Worm (Caenorhabditis elegans) whole organism, L4 larva: ENCODE data around the gene srx-12.

Experiments
- F10B5.3 ChIP-seq: sonication (generic microtip); optimal IDR thresholded peaks from 2 replicates; lab custom pipeline; 2016; ENCODE audit warnings: mild to moderate bottlenecking, missing genetic modification characterization, missing compliant biosample characterization
- R02D3.7 ChIP-seq: fragments of 150-350 bp; sonication (generic microtip); optimal IDR thresholded peaks from 3 replicates; lab custom pipeline; 2014; ENCODE audit warnings: missing biosample characterization, missing genetic modification characterization
- T20F7.1 ChIP-seq: fragments of 200-800 bp; sonication (Bioruptor generic); optimal IDR thresholded peaks from 2 replicates; lab custom pipeline; 2018; ENCODE audit warnings: mild to moderate bottlenecking, missing genetic modification characterization, missing compliant biosample characterization
- Y105C5A.15 ChIP-seq: fragments of 200-800 bp; sonication (Bioruptor generic); IDR thresholded peaks from 2 replicates; pipeline ENCODE4 v1.3.6; 2022; ENCODE audit warnings: missing genetic modification characterization, missing compliant biosample characterization
- Y48G9A.11 ChIP-seq: fragments of 200-800 bp; sonication (Bioruptor generic); IDR thresholded peaks from 2 replicates; pipeline ENCODE4 v1.3.6; 2022; ENCODE audit warnings: missing genetic modification reagents, missing genetic modification characterization, missing compliant biosample characterization
- Y75B8A.6 ChIP-seq: fragments of 200-800 bp; sonication (Bioruptor generic); IDR thresholded peaks from 2 replicates; pipeline ENCODE4 v1.3.6; 2022; ENCODE audit warnings: missing genetic modification reagents, missing genetic modification characterization, missing compliant biosample characterization
- ZK337.2 ChIP-seq: fragments of 200-800 bp; sonication (Bioruptor generic); IDR thresholded peaks from 2 replicates; pipeline ENCODE4 v1.3.6; 2022; ENCODE audit warnings: missing genetic modification reagents, missing genetic modification characterization, missing compliant biosample characterization
- aha-1 ChIP-seq: fragments of 150-350 bp; peaks from one replicate; lab custom pipeline; 2014; ENCODE audit warnings: missing biosample characterization, missing genetic modification characterization
- attf-4 ChIP-seq: sonication (generic microtip); optimal IDR thresholded peaks from 3 replicates; lab custom pipeline; 2017; ENCODE audit warnings: missing biosample characterization, missing genetic modification characterization
- ceh-44 ChIP-seq: fragments of 200-800 bp; sonication (Bioruptor generic); IDR thresholded peaks from 2 replicates; pipeline ENCODE4 v1.3.6; 2022; ENCODE audit warnings: missing genetic modification reagents, missing genetic modification characterization, missing compliant biosample characterization
- ces-1 ChIP-seq: fragments of 150-350 bp; sonication (generic microtip); optimal IDR thresholded peaks from 4 replicates; lab custom pipeline; 2014; ENCODE audit warnings: missing biosample characterization, missing genetic modification reagents, missing genetic modification characterization
- cey-2 ChIP-seq: sonication (generic microtip); optimal IDR thresholded peaks from 3 replicates; lab custom pipeline; 2017; ENCODE audit warnings: missing genetic modification characterization, mild to moderate bottlenecking, missing compliant biosample characterization, antibody characterized with exemption, borderline replicate concordance; ENCODE audit not compliant: insufficient read depth
- ctbp-1 ChIP-seq: fragments of 200-800 bp; sonication (Bioruptor generic); IDR thresholded peaks from 2 replicates; pipeline ENCODE4 v1.3.6; 2022; ENCODE audit warnings: missing genetic modification reagents, missing genetic modification characterization, missing compliant biosample characterization
- daf-12 ChIP-seq: fragments of 150-350 bp; optimal IDR thresholded peaks from 2 replicates; lab custom pipeline; 2014; ENCODE audit warnings: missing biosample characterization, missing genetic modification reagents, missing genetic modification characterization
- daf-16 ChIP-seq, 3 experiments: sonication (generic microtip); optimal IDR thresholded peaks; 2 replicates each; lab custom pipeline; 2016 to 2017; ENCODE audit warnings: missing genetic modification characterization in 3 of 3, missing genetic modification reagents in 3 of 3, mild to moderate bottlenecking in 2 of 3, missing compliant biosample characterization in 2 of 3, missing biosample characterization in 1 of 3, moderate library complexity in 1 of 3
- daf-19 ChIP-seq: fragments of 200-800 bp; sonication (Bioruptor generic); conservative IDR thresholded peaks from 2 replicates; pipeline ENCODE4 v1.3.6; 2022; ENCODE audit warnings: missing genetic modification characterization, missing compliant biosample characterization
- dpl-1 ChIP-seq: fragments of 150-350 bp; optimal IDR thresholded peaks from 2 replicates; lab custom pipeline; 2014; ENCODE audit warnings: missing biosample characterization, missing genetic modification reagents, missing genetic modification characterization
- dve-1 ChIP-seq: sonication (generic microtip); optimal IDR thresholded peaks from 2 replicates; lab custom pipeline; 2017; ENCODE audit warnings: antibody characterized with exemption, mild to moderate bottlenecking, missing genetic modification characterization, missing compliant biosample characterization; ENCODE audit not compliant: insufficient read depth
- hlh-11 ChIP-seq: fragments of 200-800 bp; sonication (Bioruptor generic); optimal IDR thresholded peaks from 2 replicates; lab custom pipeline; 2018; ENCODE audit warnings: mild to moderate bottlenecking, missing genetic modification characterization, missing compliant biosample characterization
- hmg-1.1 ChIP-seq: fragments of 200-800 bp; sonication (Bioruptor generic); IDR thresholded peaks from 2 replicates; pipeline ENCODE4 v1.3.6; 2022; ENCODE audit warnings: missing genetic modification reagents, missing genetic modification characterization, missing compliant biosample characterization
- lin-15B ChIP-seq: fragments of 150-350 bp; sonication (generic microtip); optimal IDR thresholded peaks from 3 replicates; lab custom pipeline; 2014; ENCODE audit warnings: missing biosample characterization, missing genetic modification characterization
- lir-3 ChIP-seq: sonication (generic microtip); optimal IDR thresholded peaks from 2 replicates; lab custom pipeline; 2016; ENCODE audit warnings: mild to moderate bottlenecking, missing genetic modification characterization, missing compliant biosample characterization
- mxl-2 ChIP-seq: fragments of 200-800 bp; sonication (Bioruptor generic); conservative IDR thresholded peaks from 2 replicates; pipeline ENCODE4 v1.3.6; 2022; ENCODE audit warnings: missing genetic modification reagents, missing genetic modification characterization, missing compliant biosample characterization
- nhr-28 ChIP-seq: fragments of 150-350 bp; optimal IDR thresholded peaks from 2 replicates; lab custom pipeline; 2014; ENCODE audit warnings: missing biosample characterization, missing genetic modification characterization
- nhr-48 ChIP-seq: sonication (generic microtip); optimal IDR thresholded peaks from 2 replicates; lab custom pipeline; 2016; ENCODE audit warnings: mild to moderate bottlenecking, missing genetic modification characterization, missing compliant biosample characterization
- nhr-6 ChIP-seq: fragments of 150-350 bp; optimal IDR thresholded peaks from 2 replicates; lab custom pipeline; 2014; ENCODE audit warnings: missing biosample characterization, missing genetic modification characterization
- nhr-76 ChIP-seq: fragments of 150-350 bp; optimal IDR thresholded peaks from 2 replicates; lab custom pipeline; 2014; ENCODE audit warnings: missing biosample characterization, missing genetic modification characterization
- nhr-77 ChIP-seq: fragments of 150-350 bp; optimal IDR thresholded peaks from 2 replicates; lab custom pipeline; 2014; ENCODE audit warnings: missing biosample characterization, missing genetic modification characterization
- pha-4 ChIP-seq, 2 experiments: fragments of 150-350 bp in 1 of 2; fragments of 200-800 bp in 1 of 2; sonication (Bioruptor generic) in 1 of 2; IDR thresholded peaks in 1 of 2; optimal IDR thresholded peaks in 1 of 2; 2 replicates each; pipeline versions ENCODE4 v1.3.6 to Lab custom; 2014 to 2022; ENCODE audit warnings: missing genetic modification characterization in 2 of 2, missing genetic modification reagents in 2 of 2, missing biosample characterization in 1 of 2, missing compliant biosample characterization in 1 of 2
- set-16 ChIP-seq: fragments of 200-800 bp; sonication (Bioruptor generic); IDR thresholded peaks from 2 replicates; pipeline ENCODE4 v1.3.6; 2022; ENCODE audit warnings: missing genetic modification reagents, missing genetic modification characterization, missing compliant biosample characterization
- skn-1 ChIP-seq: fragments of 150-350 bp; optimal IDR thresholded peaks from 2 replicates; lab custom pipeline; 2014; ENCODE audit warnings: missing biosample characterization, missing genetic modification characterization
- spr-1 ChIP-seq: sonication (generic microtip); optimal IDR thresholded peaks from 2 replicates; lab custom pipeline; 2016; ENCODE audit warnings: mild to moderate bottlenecking, missing genetic modification characterization, missing compliant biosample characterization
- tag-97 ChIP-seq: fragments of 200-800 bp; sonication (Bioruptor generic); IDR thresholded peaks from 2 replicates; pipeline ENCODE4 v1.3.6; 2022; ENCODE audit warnings: missing genetic modification characterization, missing compliant biosample characterization
- unc-130 ChIP-seq: sonication (generic microtip); optimal IDR thresholded peaks from 2 replicates; lab custom pipeline; 2016; ENCODE audit warnings: missing genetic modification reagents, missing genetic modification characterization, missing compliant biosample characterization
- vab-7 ChIP-seq: fragments of 200-800 bp; sonication (Bioruptor generic); IDR thresholded peaks from 2 replicates; pipeline ENCODE4 v1.3.6; 2022; ENCODE audit warnings: missing genetic modification reagents, missing genetic modification characterization, missing compliant biosample characterization
- zag-1 ChIP-seq: fragments of 150-350 bp; optimal IDR thresholded peaks from 2 replicates; lab custom pipeline; 2014; ENCODE audit warnings: missing biosample characterization, missing genetic modification characterization
- zfp-2 ChIP-seq: sonication (generic microtip); optimal IDR thresholded peaks from 2 replicates; lab custom pipeline; 2016; ENCODE audit warnings: mild to moderate bottlenecking, missing genetic modification characterization, missing compliant biosample characterization
- zip-11 ChIP-seq: fragments of 200-800 bp; sonication (Bioruptor generic); IDR thresholded peaks from 2 replicates; pipeline ENCODE4 v1.3.6; 2022; ENCODE audit warnings: missing genetic modification characterization, missing compliant biosample characterization
- zip-2 ChIP-seq: fragments of 150-350 bp; optimal IDR thresholded peaks from 2 replicates; lab custom pipeline; 2014; ENCODE audit warnings: missing biosample characterization, missing genetic modification characterization

srx-12 gene

DNA sequence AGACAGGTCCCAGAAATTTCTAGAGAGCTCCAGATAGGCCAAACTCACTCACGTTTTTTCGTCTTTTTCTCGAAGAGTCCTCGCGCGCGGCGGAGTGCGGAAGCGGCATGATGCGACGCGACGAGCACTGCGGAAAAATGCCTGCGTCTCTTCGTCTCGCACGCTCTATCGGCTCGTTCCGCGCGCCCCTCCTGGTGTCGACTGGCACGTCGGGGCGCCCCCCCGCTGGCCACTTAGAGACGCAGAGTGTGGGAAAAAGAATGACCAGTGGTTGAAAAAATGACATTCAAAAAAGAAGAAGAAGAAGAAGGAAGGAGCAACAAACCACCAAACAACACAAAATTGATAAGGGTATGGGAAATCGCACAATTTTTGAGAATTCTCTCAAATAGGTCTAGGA lies 21.6 kb downstream of the srx-12 start, which contains the start of gene znf-782 (continued):
- TF ChIP-seq unc-130, result no peak
- peak; percentile 82 for TF ChIP-seq hmg-1.1
- TF ChIP-seq daf-12 (tag; lab: Kevin White, UChicago), result no peak
- TF ChIP-seq dve-1 (tag; lab: Kevin White, UChicago), result peak; percentile 53
- TF ChIP-seq ces-1 (GFP tag; lab: Kevin White, UChicago), result no peak
- TF ChIP-seq nhr-76 (tag; lab: Kevin White, UChicago), result no peak
- no peak for TF ChIP-seq lin-15B (tag; lab: Kevin White, UChicago)
- TF ChIP-seq nhr-28 (tag; lab: Kevin White, UChicago), result peak; percentile 52
- TF ChIP-seq vab-7, result no peak
- no peak for TF ChIP-seq skn-1
- no peak for TF ChIP-seq mxl-2 (GFP tag; lab: Robert Waterston, UW)
- TF ChIP-seq daf-19 (GFP tag; lab: Robert Waterston, UW), result no peak
- no peak for TF ChIP-seq ceh-44
- TF ChIP-seq spr-1 (tag; lab: Kevin White, UChicago), result peak; percentile 87
- no peak for TF ChIP-seq zip-11 (GFP tag; lab: Robert Waterston, UW)
- TF ChIP-seq tag-97 (GFP tag; lab: Robert Waterston, UW), result 0 out of 2 replicates have a peak, but pooled peaks have one; percentile 33
- no peak for TF ChIP-seq zip-2 (tag; lab: Kevin White, UChicago)
- no peak for TF ChIP-seq lir-3 (tag; lab: Kevin White, UChicago)
- TF ChIP-seq nhr-6 (tag; lab: Kevin White, UChicago), result peak; percentile 15
- no peak for TF ChIP-seq Y48G9A.11 (GFP tag; lab: Robert Waterston, UW)
- TF ChIP-seq Y105C5A.15 (GFP tag; lab: Robert Waterston, UW), result no peak
- no peak for TF ChIP-seq Y75B8A.6 (GFP tag; lab: Robert Waterston, UW)

DNA sequence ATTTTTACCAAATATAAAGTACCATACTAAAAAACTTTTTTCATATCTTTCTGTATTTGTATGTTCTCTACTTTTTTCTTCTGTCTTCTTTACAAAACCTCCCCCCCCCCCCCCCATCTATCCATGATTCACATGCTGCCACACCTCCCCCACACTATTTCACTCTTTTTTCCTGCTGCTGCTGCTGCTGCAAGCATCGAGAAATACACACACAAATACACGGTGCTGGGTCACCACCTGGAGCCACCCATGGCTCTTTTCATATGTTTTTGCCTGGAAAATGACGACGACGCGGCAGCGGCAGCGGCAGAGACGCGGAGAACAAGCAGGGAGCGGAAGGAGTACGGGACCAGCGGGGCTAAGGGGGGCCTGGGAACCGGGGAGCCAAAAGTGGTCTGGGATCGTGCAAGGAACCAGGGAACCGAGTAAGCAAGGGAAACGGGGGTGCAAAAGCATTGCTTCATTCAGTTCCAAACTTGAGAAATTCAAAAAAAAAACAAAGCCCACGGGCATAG lies 23.0 kb downstream of the srx-12 start:
- TF ChIP-seq hlh-11 (tag; lab: Kevin White, UChicago) (peak; percentile 72), cey-2 (no peak), T20F7.1 (GFP tag; lab: Kevin White, UChicago) (no peak), dpl-1 (no peak), vab-7 (no peak), ZK337.2 (GFP tag; lab: Robert Waterston, UW) (no peak), pha-4 (GFP tag; IDR thresholded peaks at IDR 0.05; lab: Robert Waterston, UW) (peak; percentile 33; the same call in 1 of the 2 replicates), pha-4 (tag; optimal IDR thresholded peaks at IDR 0.05; lab: Kevin White, UChicago) (no peak), R02D3.7 (tag; lab: Kevin White, UChicago) (no peak), zfp-2 (tag; lab: Kevin White, UChicago) (no peak), zag-1 (tag; lab: Kevin White, UChicago) (no peak), aha-1 (peak; percentile 65), nhr-48 (tag; lab: Kevin White, UChicago) (no peak), daf-16 (GFP tag; optimal IDR thresholded peaks at IDR 0.05; lab: Kevin White, UChicago) (no peak), daf-16 (tag; optimal IDR thresholded peaks at IDR 0.05; lab: Kevin White, UChicago) (peak; percentile 2), ctbp-1 (GFP tag; lab: Robert Waterston, UW) (no peak), nhr-77 (no peak), Y75B8A.6 (GFP tag; lab: Robert Waterston, UW) (no peak), F10B5.3 (tag; lab: Kevin White, UChicago) (no peak), set-16 (GFP tag; lab: Robert Waterston, UW) (peak; percentile 92), attf-4 (tag; lab: Kevin White, UChicago) (no peak)
